Worm (Caenorhabditis elegans): ENCODE measurements around the gene fbxa-2.

DNA sequence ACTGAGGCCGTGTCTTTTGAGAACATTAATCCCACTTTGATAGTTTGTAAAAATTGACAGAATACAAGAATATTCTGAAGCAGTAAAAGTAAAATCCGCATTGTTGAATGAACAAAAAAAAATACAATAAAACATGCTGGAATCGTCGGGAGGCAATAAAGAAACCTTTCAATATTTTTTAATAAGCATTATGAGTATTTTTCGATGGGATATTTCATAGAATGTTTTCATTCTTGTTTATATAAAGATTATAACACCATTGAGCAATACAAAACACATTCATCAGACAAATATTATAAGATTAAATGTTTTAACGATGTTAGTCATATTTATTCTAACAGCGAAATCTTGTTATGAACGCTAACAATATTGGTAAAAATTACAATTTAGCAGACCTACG, 15.8 kb downstream of the fbxa-2 start, which contains the start of gene gcy-20:
- TF ChIP-seq nfya-1 (tag; optimal IDR thresholded peaks at IDR 0.05; ENCODE audit: insufficient read depth) (no peak), jun-1 (tag; optimal IDR thresholded peaks at IDR 0.05) (no peak), snpc-4 (tag; optimal IDR thresholded peaks at IDR 0.05) (no peak), egl-27 (tag; optimal IDR thresholded peaks at IDR 0.05) (no peak), pqm-1 (tag; optimal IDR thresholded peaks at IDR 0.05) (no peak), ztf-11 (tag; optimal IDR thresholded peaks at IDR 0.05) (no peak), elt-3 (tag; optimal IDR thresholded peaks at IDR 0.05) (no peak), fos-1 (tag; optimal IDR thresholded peaks at IDR 0.05) (no peak), zag-1 (tag; optimal IDR thresholded peaks at IDR 0.05) (no peak), lsy-12 (tag; optimal IDR thresholded peaks at IDR 0.05) (no peak), nhr-76 (tag; optimal IDR thresholded peaks at IDR 0.05) (no peak), nhr-11 (tag; optimal IDR thresholded peaks at IDR 0.05) (no peak), unc-62 (GFP tag; optimal IDR thresholded peaks at IDR 0.05) (no peak)
